Fruit fly (Drosophila melanogaster) whole organism, embryonic: Measurements from ENCODE around the gene CG6356.

Experiments
- Aef1 ChIP-seq: fragments of 200-800 bp; sonication (Bioruptor generic); IDR thresholded peaks from 3 replicates; pipeline ENCODE4 v1.3.6; 2022; ENCODE audit warnings: missing biosample characterization, missing genetic modification characterization
- CG11723 ChIP-seq: fragments of 200-800 bp; sonication (Bioruptor generic); optimal IDR thresholded peaks from 2 replicates; lab custom pipeline; 2017; ENCODE audit warnings: missing biosample characterization, mild to moderate bottlenecking, missing genetic modification characterization
- CG12769 ChIP-seq: fragments of 200-800 bp; sonication (Bioruptor generic); optimal IDR thresholded peaks from 2 replicates; lab custom pipeline; 2019; ENCODE audit warnings: missing biosample characterization, mild to moderate bottlenecking, missing genetic modification characterization, moderate library complexity
- CG13123 ChIP-seq: fragments of 200-800 bp; sonication (Bioruptor generic); optimal IDR thresholded peaks from 2 replicates; lab custom pipeline; 2016; ENCODE audit warnings: missing biosample characterization, missing genetic modification characterization
- CG14050 ChIP-seq: fragments of 200-800 bp; sonication (Bioruptor generic); IDR thresholded peaks from 3 replicates; pipeline ENCODE4 v1.3.6; 2022; ENCODE audit warnings: missing biosample characterization, missing genetic modification characterization
- CG14441 ChIP-seq: fragments of 200-800 bp; sonication (Bioruptor generic); IDR thresholded peaks from 2 replicates; pipeline ENCODE4 v1.3.6; 2022; ENCODE audit warnings: missing biosample characterization, missing genetic modification characterization
- CG1529 ChIP-seq: fragments of 200-800 bp; sonication (Bioruptor generic); optimal IDR thresholded peaks from 3 replicates; lab custom pipeline; 2018; ENCODE audit warnings: missing biosample characterization, missing genetic modification characterization
- CG17385 ChIP-seq: fragments of 200-800 bp; sonication (Bioruptor generic); optimal IDR thresholded peaks from 3 replicates; lab custom pipeline; 2018; ENCODE audit warnings: missing biosample characterization, mild to moderate bottlenecking, missing genetic modification characterization
- CG1792 ChIP-seq: fragments of 200-800 bp; sonication (Bioruptor generic); optimal IDR thresholded peaks from 2 replicates; lab custom pipeline; 2016; ENCODE audit warnings: missing biosample characterization, missing genetic modification characterization
- CG2875 ChIP-seq: fragments of 200-800 bp; sonication (Bioruptor generic); optimal IDR thresholded peaks from 2 replicates; lab custom pipeline; 2017; ENCODE audit warnings: missing biosample characterization, mild to moderate bottlenecking, missing genetic modification characterization, missing genetic modification reagents
- CG4282 ChIP-seq: fragments of 200-800 bp; sonication (Bioruptor generic); optimal IDR thresholded peaks from 2 replicates; lab custom pipeline; 2016; ENCODE audit warnings: missing biosample characterization, missing genetic modification characterization
- CG4617 ChIP-seq: fragments of 200-800 bp; sonication (Bioruptor generic); optimal IDR thresholded peaks from 3 replicates; lab custom pipeline; 2016; ENCODE audit warnings: missing biosample characterization, missing genetic modification characterization, borderline replicate concordance
- CG4707 ChIP-seq: fragments of 200-800 bp; sonication (Bioruptor generic); optimal IDR thresholded peaks from 2 replicates; lab custom pipeline; 2018; ENCODE audit warnings: missing biosample characterization, mild to moderate bottlenecking, missing genetic modification characterization, moderate library complexity
- CG6175 ChIP-seq: fragments of 200-800 bp; sonication (Bioruptor generic); IDR thresholded peaks from 3 replicates; pipeline ENCODE4 v1.3.6; 2022; ENCODE audit warnings: missing biosample characterization, missing genetic modification characterization
- CG6689 ChIP-seq: fragments of 200-800 bp; sonication (Bioruptor generic); IDR thresholded peaks from 2 replicates; pipeline ENCODE4 v1.3.6; 2022; ENCODE audit warnings: missing biosample characterization, missing genetic modification characterization
- CG7556 ChIP-seq: fragments of 200-800 bp; sonication (Bioruptor generic); optimal IDR thresholded peaks from 2 replicates; lab custom pipeline; 2017; ENCODE audit warnings: missing biosample characterization, mild to moderate bottlenecking, missing genetic modification characterization
- CG9727 ChIP-seq: fragments of 200-800 bp; sonication (Bioruptor generic); optimal IDR thresholded peaks from 3 replicates; lab custom pipeline; 2017; ENCODE audit warnings: missing biosample characterization, mild to moderate bottlenecking, missing genetic modification characterization
- Eip74EF ChIP-seq, 2 experiments: fragments of 200-800 bp in 1 of 2; fragments of >200 bp in 1 of 2; sonication (Bioruptor generic) in 1 of 2; optimal IDR thresholded peaks; 2 replicates each; lab custom pipeline; 2017 to 2019; ENCODE audit warnings: missing biosample characterization in 2 of 2, missing genetic modification characterization in 2 of 2, mild to moderate bottlenecking in 1 of 2, moderate library complexity in 1 of 2
- HLHmδ ChIP-seq: fragments of 200-800 bp; sonication (Bioruptor generic); optimal IDR thresholded peaks from 2 replicates; lab custom pipeline; 2018; ENCODE audit warnings: missing biosample characterization, mild to moderate bottlenecking, missing genetic modification characterization, moderate library complexity
- Hr3 ChIP-seq: fragments of 200-800 bp; sonication (Bioruptor generic); optimal IDR thresholded peaks from 3 replicates; lab custom pipeline; 2016; ENCODE audit warnings: missing biosample characterization, missing genetic modification characterization
- Med ChIP-seq: fragments of 200-800 bp; sonication (Bioruptor generic); peaks from one replicate; lab custom pipeline; 2016; ENCODE audit warnings: missing biosample characterization, missing genetic modification characterization, mild to moderate bottlenecking, inconsistent platforms, moderate library complexity
- Mes4 ChIP-seq: fragments of 200-800 bp; sonication (Bioruptor generic); optimal IDR thresholded peaks from 2 replicates; lab custom pipeline; 2016; ENCODE audit warnings: missing biosample characterization, missing genetic modification characterization
- cas ChIP-seq: fragments of 200-800 bp; sonication (Bioruptor generic); IDR thresholded peaks from 2 replicates; pipeline ENCODE4 v1.3.6; 2022; ENCODE audit warnings: missing biosample characterization, missing genetic modification characterization
- chinmo ChIP-seq: fragments of 200-800 bp; sonication (Bioruptor generic); IDR thresholded peaks from 4 replicates; pipeline ENCODE4 v1.3.6; 2022; ENCODE audit warnings: missing biosample characterization, missing genetic modification characterization; ENCODE audit not compliant: partially characterized antibody
- ftz-f1 ChIP-seq: fragments of 200-800 bp; sonication (Bioruptor generic); optimal IDR thresholded peaks from 2 replicates; lab custom pipeline; 2016; ENCODE audit warnings: missing biosample characterization, missing genetic modification characterization
- gcm2 ChIP-seq: fragments of 200-800 bp; sonication (Bioruptor generic); optimal IDR thresholded peaks from 2 replicates; lab custom pipeline; 2016; ENCODE audit warnings: missing biosample characterization, missing genetic modification characterization
- grau ChIP-seq: fragments of 200-800 bp; optimal IDR thresholded peaks from 3 replicates; lab custom pipeline; 2019; ENCODE audit warnings: missing biosample characterization, mild to moderate bottlenecking, missing genetic modification characterization, moderate library complexity
- grn ChIP-seq: fragments of 200-800 bp; sonication (Bioruptor generic); optimal IDR thresholded peaks from 3 replicates; lab custom pipeline; 2017; ENCODE audit warnings: missing biosample characterization, missing genetic modification characterization
- ken ChIP-seq: fragments of 200-800 bp; sonication (Bioruptor generic); IDR thresholded peaks from 3 replicates; pipeline ENCODE4 v1.3.6; 2022; ENCODE audit warnings: missing biosample characterization, missing genetic modification characterization
- klu ChIP-seq: fragments of 200-800 bp; sonication (Bioruptor generic); IDR thresholded peaks from 2 replicates; pipeline ENCODE4 v1.3.6; 2022; ENCODE audit warnings: missing biosample characterization, missing genetic modification characterization
- kni ChIP-seq: fragments of 200-800 bp; sonication (Bioruptor generic); optimal IDR thresholded peaks from 3 replicates; lab custom pipeline; 2017; ENCODE audit warnings: mild to moderate bottlenecking, missing biosample characterization, missing genetic modification reagents, missing genetic modification characterization
- nau ChIP-seq: fragments of 200-800 bp; sonication (Bioruptor generic); optimal IDR thresholded peaks from 3 replicates; lab custom pipeline; 2017; ENCODE audit warnings: missing biosample characterization, mild to moderate bottlenecking, missing genetic modification characterization, missing genetic modification reagents
- nom ChIP-seq: fragments of 200-800 bp; sonication (Bioruptor generic); optimal IDR thresholded peaks from 2 replicates; lab custom pipeline; 2017; ENCODE audit warnings: missing biosample characterization, missing genetic modification characterization, mild to moderate bottlenecking, moderate library complexity, missing genetic modification reagents
- row ChIP-seq: fragments of 200-800 bp; sonication (Bioruptor generic); IDR thresholded peaks from 3 replicates; pipeline ENCODE4 v1.3.6; 2022; ENCODE audit warnings: missing biosample characterization, missing genetic modification characterization
- salm ChIP-seq: fragments of 200-800 bp; sonication (Bioruptor generic); optimal IDR thresholded peaks from 2 replicates; lab custom pipeline; 2018; ENCODE audit warnings: missing biosample characterization, mild to moderate bottlenecking, missing genetic modification characterization
- sens ChIP-seq: fragments of 200-800 bp; sonication (Bioruptor generic); peaks from one replicate; lab custom pipeline; 2016; ENCODE audit warnings: missing biosample characterization, missing genetic modification characterization
- slbo ChIP-seq: fragments of 200-800 bp; sonication (Bioruptor generic); IDR thresholded peaks from 2 replicates; pipeline ENCODE4 v1.3.6; 2022; ENCODE audit warnings: missing biosample characterization, missing genetic modification characterization
- stc ChIP-seq: fragments of 200-800 bp; sonication (Bioruptor generic); IDR thresholded peaks from 2 replicates; pipeline ENCODE4 v1.3.6; 2022; ENCODE audit warnings: missing biosample characterization, missing genetic modification characterization
- vvl ChIP-seq: fragments of 200-800 bp; sonication (Bioruptor generic); IDR thresholded peaks from 2 replicates; pipeline ENCODE4 v1.3.6; 2022; ENCODE audit warnings: missing biosample characterization, missing genetic modification characterization

CG6356 gene

DNA sequence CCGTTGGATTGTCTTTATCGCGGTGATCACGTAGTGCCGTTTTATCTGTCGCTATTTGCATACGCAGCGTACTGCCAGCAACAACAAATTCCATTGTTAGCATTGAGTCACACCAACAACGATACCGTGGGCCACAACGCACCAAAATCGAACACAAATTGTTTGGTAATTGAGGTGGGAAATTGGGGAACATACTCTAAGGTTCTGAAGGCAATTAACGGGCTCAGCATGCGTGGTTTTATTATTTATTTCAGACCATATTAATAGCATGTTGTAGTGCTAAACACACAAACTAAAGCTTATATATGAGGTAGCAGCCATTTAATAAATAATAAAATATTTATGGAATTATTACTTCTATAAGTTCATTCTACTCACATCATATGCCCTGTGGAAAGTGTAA, 14.8 kb downstream of the CG6356 start (continued):
- TF ChIP-seq grau (tag; lab: Kevin White, UChicago) (peak; percentile 34), CG14441 (GFP tag; lab: Robert Waterston, UW) (peak; percentile 49), sens (GFP tag; lab: Kevin White, UChicago) (peak; percentile 86), Mes4 (GFP tag; lab: Kevin White, UChicago) (no peak), Hr3 (GFP tag; lab: Kevin White, UChicago) (peak; percentile 28), CG1529 (GFP tag; lab: Kevin White, UChicago) (peak; percentile 17), gcm2 (peak; percentile 22), ftz-f1 (GFP tag; lab: Kevin White, UChicago) (no peak), CG17385 (GFP tag; lab: Kevin White, UChicago) (peak; percentile 16), Aef1 (peak; percentile 47; the same call in 1 of the 3 replicates), stc (GFP tag; lab: Robert Waterston, UW) (peak; percentile 38; the same call in 1 of the 2 replicates), CG11723 (peak; percentile 14), Eip74EF (GFP tag; optimal IDR thresholded peaks at IDR 0.05; lab: Kevin White, UChicago) (peak in 1 of 2 experiments; percentile 36), grn (GFP tag; lab: Kevin White, UChicago) (peak; percentile 16), CG7556 (GFP tag; lab: Kevin White, UChicago) (peak; percentile 46), cas (GFP tag; lab: Robert Waterston, UW) (no peak), CG9727 (peak; percentile 17), CG4707 (peak; percentile 89), ken (peak; percentile 44; the same call in 2 of the 3 replicates), nau (GFP tag; lab: Kevin White, UChicago) (peak; percentile 24), row (GFP tag; lab: Robert Waterston, UW) (peak; percentile 44), CG4282 (GFP tag; lab: Kevin White, UChicago) (no peak), slbo (GFP tag; lab: Robert Waterston, UW) (peak; percentile 11; the same call in 1 of the 2 replicates), salm (tag; lab: Kevin White, UChicago) (no peak), CG12769 (tag; lab: Kevin White, UChicago) (no peak), HLHmδ (GFP tag; lab: Kevin White, UChicago) (peak; percentile 65), CG6689 (GFP tag; lab: Robert Waterston, UW) (peak; percentile 44), CG2875 (peak; percentile 34)

DNA sequence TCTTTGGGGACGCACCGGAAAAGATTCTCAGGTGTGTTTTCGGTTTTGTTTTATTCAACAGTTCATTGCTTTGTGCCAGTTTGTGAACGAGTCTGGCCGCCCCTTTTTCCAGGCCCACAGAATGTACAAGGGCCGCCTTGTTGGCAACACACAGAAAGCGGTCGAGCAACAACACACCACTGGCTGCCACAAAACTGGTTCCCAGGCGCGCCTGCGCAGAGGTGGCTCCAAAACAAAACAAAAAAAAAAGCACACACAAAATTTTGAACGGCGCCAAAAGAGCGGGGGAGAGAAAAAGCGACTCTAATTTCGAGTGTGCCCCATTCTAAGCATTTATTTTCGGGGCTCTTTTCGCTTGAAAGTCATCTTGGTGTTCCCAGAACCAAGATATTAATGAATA, 15.4 kb downstream of the CG6356 start:
- TF ChIP-seq klu (GFP tag; lab: Robert Waterston, UW), result 0 out of 2 replicates have a peak, but pooled peaks have one; percentile 34
- no peak for TF ChIP-seq CG14050 (GFP tag; lab: Robert Waterston, UW)
- TF ChIP-seq kni (GFP tag; lab: Kevin White, UChicago), result peak; percentile 20
- peak; percentile 91 for TF ChIP-seq CG6175
- no peak for TF ChIP-seq CG4282 (GFP tag; lab: Kevin White, UChicago)
- peak; percentile 39 for TF ChIP-seq Med (GFP tag; lab: Kevin White, UChicago)
- peak; percentile 25; the same call in 1 of the 2 replicates for TF ChIP-seq vvl (GFP tag; lab: Robert Waterston, UW)
- TF ChIP-seq chinmo (GFP tag; lab: Robert Waterston, UW), result peak; percentile 72; the same call in 1 of the 4 replicates
- no peak for TF ChIP-seq CG13123 (GFP tag; lab: Kevin White, UChicago)
- peak; percentile 6 for TF ChIP-seq nom (GFP tag; lab: Kevin White, UChicago)
- TF ChIP-seq CG1792 (GFP tag; lab: Kevin White, UChicago), result no peak
- no peak for TF ChIP-seq CG4617 (GFP tag; lab: Kevin White, UChicago)
